Worm (Caenorhabditis elegans) whole organism, early embryonic: ENCODE results near the gene Y45F10B.59.
"Not testable (repeated sequence)": the region's sequence is repeated elsewhere in the genome, so short reads cannot be mapped to it uniquely, and the experiment has no call there.

ENCODE experiments used
- ceh-36 ChIP-seq: sonication (generic microtip); optimal IDR thresholded peaks from 2 replicates; lab custom pipeline; 2016; ENCODE audit warnings: missing genetic modification characterization, inconsistent platforms, missing compliant biosample characterization
- scrt-1 ChIP-seq: fragments of 200-800 bp; sonication (Bioruptor generic); IDR thresholded peaks from 2 replicates; pipeline ENCODE4 v1.3.6; 2022; ENCODE audit warnings: missing genetic modification characterization, missing compliant biosample characterization

- TF ChIP-seq ceh-36 (tag; lab: Kevin White, UChicago); scrt-1 (GFP tag; lab: Robert Waterston, UW): not testable (repeated sequence)
These were observed 24.2 kb upstream of the Y45F10B.59 start, which contains the start of gene Y45F10B.8 for ce11 chrIV:13578174-13578573.
